Fruit fly (Drosophila melanogaster) Kc167 (cell line): ENCODE data around the gene Mekk1.

Source experiments
- Myc ChIP-seq: fragments of >200 bp; optimal IDR thresholded peaks from 2 replicates; lab custom pipeline; 2017; ENCODE audit warnings: missing external identifiers
- Sin3A ChIP-seq: fragments of >200 bp; optimal IDR thresholded peaks from 2 replicates; lab custom pipeline; 2018; ENCODE audit warnings: missing external identifiers
- h ChIP-seq: fragments of >200 bp; optimal IDR thresholded peaks from 3 replicates; lab custom pipeline; 2018; ENCODE audit warnings: missing external identifiers
- insv ChIP-seq: fragments of >200 bp; optimal IDR thresholded peaks from 3 replicates; lab custom pipeline; 2018; ENCODE audit warnings: missing external identifiers

dm6 chr3R:18738705-18739434, 4.5 kb downstream of the Mekk1 start:
- no peak for TF ChIP-seq insv
- TF ChIP-seq Myc (lab: Kevin White, UChicago): no peak
- TF ChIP-seq h (lab: Kevin White, UChicago): no peak
- TF ChIP-seq Sin3A: no peak
